Fruit fly (Drosophila melanogaster): ENCODE measurements around the gene Vps13D.

Gene Vps13D

DNA sequence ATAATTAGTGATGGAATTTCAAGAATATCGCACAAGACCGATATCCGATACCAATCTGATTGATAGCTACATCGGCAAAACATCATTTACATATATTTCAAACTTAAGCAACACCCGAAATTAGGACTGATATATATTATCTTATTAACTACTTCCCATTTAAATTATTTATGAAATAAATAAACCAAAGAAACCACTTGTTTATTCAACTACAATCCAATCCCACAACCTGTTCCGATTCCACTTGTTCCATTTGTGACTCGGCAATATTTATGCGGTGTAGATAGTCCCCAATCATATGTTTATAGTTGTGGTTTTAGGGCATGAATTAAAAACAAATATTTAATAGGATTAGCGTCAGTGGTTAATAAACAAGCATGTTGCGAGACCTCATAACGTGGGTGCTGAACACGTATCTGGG lies at the start of gene Vps13D, which contains the start of gene CG10973:
Gene Vps13D (plus strand): TSS at position 281 of the 421 bp plus-strand sequence.
Gene CG10973 (minus strand): TSS at position 6 of the 421 bp plus-strand sequence.
- TF ChIP-seq Sin3A (optimal IDR thresholded peaks at IDR 0.05) (no peak), Myc (optimal IDR thresholded peaks at IDR 0.05) (no peak), h (optimal IDR thresholded peaks at IDR 0.05) (no peak), insv (optimal IDR thresholded peaks at IDR 0.05) (no peak), psq (optimal IDR thresholded peaks at IDR 0.05) (no peak), ttk (optimal IDR thresholded peaks at IDR 0.05) (no peak)

DNA sequence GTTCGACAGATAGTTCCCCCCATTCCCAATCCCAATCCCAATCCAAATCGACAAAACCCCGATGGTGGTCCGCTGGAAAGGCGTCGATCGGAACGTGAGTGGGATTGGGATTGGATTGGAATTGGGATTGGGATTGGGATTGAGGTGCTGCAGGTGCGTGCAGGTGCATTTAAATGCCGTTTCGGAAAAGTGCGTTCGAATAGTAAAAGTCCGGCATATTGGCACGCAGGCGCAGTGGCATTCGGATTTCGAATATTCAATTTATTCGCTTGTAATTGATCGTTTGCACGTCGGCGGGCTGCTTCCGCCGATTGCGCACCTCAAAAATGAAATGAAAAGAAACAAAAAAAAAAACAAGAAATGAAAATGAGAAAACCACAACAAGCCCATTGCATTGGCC lies 49.5 kb upstream of the Vps13D start:
- TF ChIP-seq insv (optimal IDR thresholded peaks at IDR 0.05) (no peak), Myc (optimal IDR thresholded peaks at IDR 0.05) (no peak), psq (optimal IDR thresholded peaks at IDR 0.05) (no peak), h (optimal IDR thresholded peaks at IDR 0.05) (no peak), ttk (optimal IDR thresholded peaks at IDR 0.05) (no peak), Sin3A (optimal IDR thresholded peaks at IDR 0.05) (no peak)

DNA sequence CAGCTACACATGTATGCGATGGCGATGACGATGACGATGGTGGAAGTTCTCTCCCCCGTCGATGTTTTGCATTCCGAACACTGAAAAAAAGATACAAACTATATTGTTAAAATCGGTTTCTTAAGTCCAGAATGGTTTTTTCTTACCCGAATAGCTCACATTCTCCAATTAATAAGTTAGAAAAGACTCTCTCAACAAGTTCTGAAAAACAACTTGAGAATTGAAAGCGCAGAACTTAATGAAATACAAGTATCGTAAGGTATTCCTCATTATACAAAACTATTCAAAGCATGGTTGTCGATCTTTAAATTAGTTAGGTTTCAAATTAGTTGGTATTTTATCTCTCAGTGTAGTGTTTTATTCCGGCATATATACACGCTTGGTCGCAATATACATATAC lies 48.4 kb upstream of the Vps13D start:
- TF ChIP-seq ttk (optimal IDR thresholded peaks at IDR 0.05) (no peak), insv (optimal IDR thresholded peaks at IDR 0.05) (no peak), h (optimal IDR thresholded peaks at IDR 0.05) (no peak), Sin3A (optimal IDR thresholded peaks at IDR 0.05) (no peak), psq (optimal IDR thresholded peaks at IDR 0.05) (no peak), Myc (optimal IDR thresholded peaks at IDR 0.05) (no peak)

DNA sequence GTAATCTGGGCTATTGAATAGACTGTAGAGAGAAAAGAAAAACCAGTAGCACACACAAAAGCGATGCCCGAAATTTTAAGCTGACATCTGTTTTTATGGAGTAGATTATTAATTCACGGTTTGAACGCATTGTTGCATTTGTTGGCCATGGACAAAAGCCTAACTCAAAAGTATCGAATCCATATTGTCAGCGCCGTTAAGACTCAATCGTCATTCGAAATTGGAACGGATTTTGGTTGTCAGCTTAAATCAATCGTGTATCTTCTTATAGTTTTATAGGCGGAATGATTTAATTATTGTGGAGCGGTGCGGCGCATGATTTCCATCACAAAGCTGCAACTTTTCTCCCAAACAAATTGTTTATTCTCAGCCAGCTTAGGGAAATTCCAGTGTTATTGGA lies 43.4 kb upstream of the Vps13D start:
- TF ChIP-seq ttk (optimal IDR thresholded peaks at IDR 0.05), result no peak
- TF ChIP-seq psq (optimal IDR thresholded peaks at IDR 0.05), result no peak
- TF ChIP-seq insv (optimal IDR thresholded peaks at IDR 0.05), result no peak
- TF ChIP-seq Sin3A (optimal IDR thresholded peaks at IDR 0.05), result no peak
- TF ChIP-seq h (optimal IDR thresholded peaks at IDR 0.05), result no peak
- no peak for TF ChIP-seq Myc (optimal IDR thresholded peaks at IDR 0.05)

DNA sequence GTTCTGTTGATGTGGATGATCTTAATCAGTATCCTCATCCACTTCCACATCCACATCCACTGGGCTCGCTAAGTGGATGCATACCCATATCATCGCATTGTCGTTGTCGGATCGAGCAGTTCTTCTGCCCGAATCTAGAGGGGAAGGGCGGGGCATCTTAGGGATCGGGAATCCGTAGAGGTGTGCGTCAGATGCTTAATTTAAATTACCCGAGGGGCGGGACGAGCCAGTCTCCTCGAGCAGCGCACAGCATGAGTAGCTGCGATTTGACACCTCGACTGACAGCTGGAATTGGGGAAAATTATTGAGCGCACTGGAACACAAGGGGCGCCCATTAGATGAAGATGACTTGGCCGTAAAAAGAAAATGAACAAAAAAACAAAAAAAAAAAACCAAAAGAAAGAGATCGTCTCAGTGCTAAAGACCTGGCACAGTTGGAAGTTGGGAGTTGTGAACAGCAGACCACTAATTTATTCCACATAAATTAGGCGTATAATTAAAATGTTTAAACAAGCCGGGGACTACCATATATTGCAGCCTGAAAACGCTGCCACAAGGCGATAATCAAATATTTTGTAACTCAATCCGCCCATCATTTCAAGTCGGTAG lies 40.2 kb upstream of the Vps13D start:
- no peak for TF ChIP-seq insv (optimal IDR thresholded peaks at IDR 0.05)
- no peak for TF ChIP-seq ttk (optimal IDR thresholded peaks at IDR 0.05)
- TF ChIP-seq h (optimal IDR thresholded peaks at IDR 0.05), result no peak
- TF ChIP-seq psq (optimal IDR thresholded peaks at IDR 0.05), result no peak
- no peak for TF ChIP-seq Myc (optimal IDR thresholded peaks at IDR 0.05)
- no peak for TF ChIP-seq Sin3A (optimal IDR thresholded peaks at IDR 0.05)

DNA sequence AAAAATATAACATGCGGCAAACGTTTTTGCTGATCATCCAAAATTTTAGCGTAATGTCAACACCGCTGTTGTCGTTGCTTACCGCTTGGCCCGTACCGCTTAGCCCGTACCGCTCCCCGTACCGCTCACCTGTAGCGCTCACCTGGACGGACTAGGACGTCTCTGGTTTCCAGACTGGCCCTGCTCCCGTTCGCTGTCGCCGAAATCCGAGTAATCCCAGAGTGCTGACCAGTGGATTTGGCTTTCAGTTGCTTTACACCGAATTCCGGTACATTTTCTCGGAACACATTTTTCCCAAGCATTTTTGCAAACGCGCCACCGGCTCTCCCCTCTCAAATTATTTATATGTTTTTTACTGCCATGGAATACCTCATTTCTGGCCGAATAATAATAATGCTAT lies 38.2 kb upstream of the Vps13D start:
- TF ChIP-seq Myc (optimal IDR thresholded peaks at IDR 0.05), result no peak
- TF ChIP-seq Sin3A (optimal IDR thresholded peaks at IDR 0.05), result no peak
- no peak for TF ChIP-seq ttk (optimal IDR thresholded peaks at IDR 0.05)
- TF ChIP-seq psq (optimal IDR thresholded peaks at IDR 0.05), result no peak
- no peak for TF ChIP-seq insv (optimal IDR thresholded peaks at IDR 0.05)
- TF ChIP-seq h (optimal IDR thresholded peaks at IDR 0.05), result no peak

DNA sequence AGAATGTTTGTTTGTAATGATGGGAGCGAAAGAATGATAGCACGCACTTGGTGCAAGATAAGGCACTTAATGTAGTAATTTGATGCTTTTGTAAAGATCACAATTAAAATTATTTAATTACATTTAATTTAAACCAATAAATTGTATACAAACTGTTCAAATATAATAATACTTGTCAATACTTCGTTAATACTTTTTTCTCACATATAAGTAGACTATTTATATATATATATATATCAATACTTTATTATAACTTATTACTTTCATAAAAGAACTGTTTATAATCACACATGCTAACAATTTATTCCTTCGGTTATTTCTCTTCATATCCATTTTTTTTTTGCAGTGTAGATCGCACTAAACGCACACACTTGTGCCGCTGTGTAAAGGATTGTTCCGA lies 37.2 kb upstream of the Vps13D start:
- TF ChIP-seq Myc (optimal IDR thresholded peaks at IDR 0.05) (no peak), h (optimal IDR thresholded peaks at IDR 0.05) (no peak), ttk (optimal IDR thresholded peaks at IDR 0.05) (no peak)

DNA sequence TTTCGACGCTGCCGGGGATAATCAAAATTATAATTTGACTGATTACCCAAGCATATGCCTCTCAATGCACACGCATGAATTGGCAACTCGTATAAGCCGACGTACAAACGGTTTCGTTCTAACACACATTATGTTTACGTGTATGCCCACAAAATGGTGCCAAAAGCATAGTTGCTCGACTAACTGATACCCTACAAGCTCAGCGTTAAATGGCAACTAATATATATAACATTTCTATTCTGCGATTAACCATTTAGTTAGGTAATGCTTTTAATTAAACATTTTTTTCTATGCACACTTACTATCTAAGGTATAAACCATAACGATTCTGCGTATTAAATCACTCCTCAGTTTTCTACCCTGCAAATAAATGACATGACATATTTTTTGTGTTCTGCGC lies 34.1 kb upstream of the Vps13D start:
- TF ChIP-seq Myc (optimal IDR thresholded peaks at IDR 0.05) (no peak), ttk (optimal IDR thresholded peaks at IDR 0.05) (no peak), Sin3A (optimal IDR thresholded peaks at IDR 0.05) (no peak), insv (optimal IDR thresholded peaks at IDR 0.05) (no peak)

DNA sequence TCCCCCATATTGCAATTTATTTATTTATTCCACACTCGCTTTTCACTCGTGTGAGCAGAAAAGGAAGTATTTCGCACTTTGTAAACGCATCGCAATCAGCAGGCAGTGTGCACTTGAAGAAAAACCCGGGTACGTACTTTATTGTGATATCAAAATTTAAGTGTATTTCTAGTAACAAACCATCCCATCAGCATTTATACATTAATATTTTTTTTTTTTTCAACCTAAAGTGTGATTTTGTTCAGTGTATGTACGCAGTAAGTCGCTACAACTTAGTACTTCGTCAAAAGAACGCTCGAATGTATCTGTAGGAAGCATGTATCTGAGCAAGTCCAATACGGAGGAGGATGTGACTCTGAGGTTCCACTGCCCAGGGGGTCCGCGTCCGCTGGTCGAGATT lies 29.1 kb upstream of the Vps13D start:
- TF ChIP-seq insv (optimal IDR thresholded peaks at IDR 0.05) (no peak), psq (optimal IDR thresholded peaks at IDR 0.05) (no peak), Sin3A (optimal IDR thresholded peaks at IDR 0.05) (no peak), ttk (optimal IDR thresholded peaks at IDR 0.05) (no peak), h (optimal IDR thresholded peaks at IDR 0.05) (no peak), Myc (optimal IDR thresholded peaks at IDR 0.05) (no peak)

DNA sequence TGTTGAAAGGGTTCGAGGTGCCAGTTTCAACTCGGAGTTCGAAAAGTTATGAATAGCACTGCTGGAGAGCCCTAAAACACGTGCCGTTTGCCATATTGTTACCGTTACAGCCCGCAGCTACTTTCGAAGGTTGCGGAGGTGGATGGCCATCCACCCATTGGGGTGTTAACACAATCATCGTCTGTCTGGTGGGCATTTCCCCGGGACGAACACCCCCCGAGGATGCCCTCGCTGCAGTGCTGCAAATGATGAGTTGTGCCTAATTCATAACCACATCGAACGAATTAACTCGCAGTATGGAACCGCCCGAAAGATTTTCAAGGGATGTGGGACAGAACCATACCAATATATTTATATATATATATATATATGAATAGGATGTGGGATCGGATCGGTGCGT lies 27.6 kb upstream of the Vps13D start:
- TF ChIP-seq h (optimal IDR thresholded peaks at IDR 0.05) (no peak), Myc (optimal IDR thresholded peaks at IDR 0.05) (no peak), ttk (optimal IDR thresholded peaks at IDR 0.05) (no peak)

DNA sequence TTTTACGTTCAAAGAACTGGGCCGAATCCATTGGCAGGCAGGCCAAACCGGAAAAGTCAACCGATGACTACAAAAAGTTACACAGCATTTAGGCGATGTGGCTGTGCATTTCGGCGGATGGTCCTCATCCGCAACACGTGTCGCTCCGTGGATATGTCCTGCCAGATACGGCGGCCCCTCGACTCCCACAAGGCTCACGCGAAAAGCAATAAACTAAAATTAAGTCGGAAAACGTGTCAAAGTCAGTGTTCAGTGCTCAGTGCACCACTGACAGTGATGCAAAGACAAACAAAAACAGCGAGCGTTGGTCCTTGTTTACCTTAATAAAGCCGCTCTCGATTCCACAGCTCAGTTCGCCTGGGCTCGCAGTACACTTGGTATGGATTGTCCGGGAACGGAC lies 25.2 kb upstream of the Vps13D start:
- TF ChIP-seq ttk (optimal IDR thresholded peaks at IDR 0.05), result no peak
- TF ChIP-seq Myc (optimal IDR thresholded peaks at IDR 0.05), result no peak
- no peak for TF ChIP-seq psq (optimal IDR thresholded peaks at IDR 0.05)
- no peak for TF ChIP-seq h (optimal IDR thresholded peaks at IDR 0.05)
- no peak for TF ChIP-seq insv (optimal IDR thresholded peaks at IDR 0.05)
- no peak for TF ChIP-seq Sin3A (optimal IDR thresholded peaks at IDR 0.05)

DNA sequence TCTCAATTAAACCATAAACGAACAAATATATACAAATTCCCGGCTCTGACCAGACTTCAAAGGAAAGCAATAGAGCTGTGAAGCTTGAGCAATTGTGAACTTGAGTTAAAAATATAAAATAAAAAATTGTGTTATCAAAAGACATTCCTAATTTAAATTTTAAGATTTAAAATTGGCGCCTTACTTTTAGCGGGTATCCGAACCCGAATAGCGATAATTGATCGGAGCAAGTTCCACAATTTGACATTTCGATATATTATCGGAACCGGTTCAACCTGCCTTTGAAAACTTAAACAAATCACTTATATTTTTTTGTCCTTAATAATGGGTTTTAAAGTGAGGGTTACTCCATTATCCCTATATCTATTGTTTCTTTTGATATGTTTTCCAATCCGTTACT lies 22.1 kb upstream of the Vps13D start:
- TF ChIP-seq insv (optimal IDR thresholded peaks at IDR 0.05), result no peak
- TF ChIP-seq Sin3A (optimal IDR thresholded peaks at IDR 0.05), result no peak
- TF ChIP-seq Myc (optimal IDR thresholded peaks at IDR 0.05), result no peak

DNA sequence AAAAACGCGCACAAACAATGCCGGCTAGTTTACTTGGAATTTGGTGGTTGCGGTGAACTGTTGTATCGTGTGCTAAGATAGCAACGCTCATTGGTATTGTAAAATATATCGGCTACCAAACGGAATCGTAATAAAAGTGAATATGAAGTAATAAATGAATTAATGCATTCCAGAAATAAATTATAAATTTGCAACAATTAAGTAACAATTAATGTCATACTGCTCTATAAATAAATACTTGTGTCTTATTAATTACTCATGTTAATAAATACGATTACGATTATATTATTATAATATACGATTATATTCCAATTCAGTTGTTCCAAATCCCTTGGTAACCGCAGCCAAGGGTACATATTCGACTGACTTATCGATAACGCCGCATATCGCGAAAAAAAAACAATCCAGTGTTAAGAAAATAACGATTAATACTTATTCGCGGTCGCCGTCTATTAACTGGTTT lies 20.3 kb upstream of the Vps13D start, which contains the start of the genes SmD1 and Ptp69D:
Gene SmD1 (minus strand): TSS at position 62 of the 463 bp plus-strand sequence.
Gene Ptp69D (plus strand): TSS at position 396 of the 463 bp plus-strand sequence.
- TF ChIP-seq ttk (optimal IDR thresholded peaks at IDR 0.05), result no peak
- no peak for TF ChIP-seq insv (optimal IDR thresholded peaks at IDR 0.05)
- no peak for TF ChIP-seq Myc (optimal IDR thresholded peaks at IDR 0.05)
- no peak for TF ChIP-seq psq (optimal IDR thresholded peaks at IDR 0.05)
- no peak for TF ChIP-seq Sin3A (optimal IDR thresholded peaks at IDR 0.05)
- TF ChIP-seq h (optimal IDR thresholded peaks at IDR 0.05), result no peak

Measured in Kc167 (cell line).